Worm (Caenorhabditis elegans) whole organism, young adult: ENCODE results near the gene C56G2.5.

ENCODE experiments used
- C06A6.2 ChIP-seq: fragments of 200-800 bp; sonication (Bioruptor generic); conservative IDR thresholded peaks from 2 replicates; pipeline ENCODE4 v1.3.6; 2022; ENCODE audit warnings: missing genetic modification characterization, missing compliant biosample characterization
- D2030.7 ChIP-seq: fragments of 200-800 bp; sonication (Bioruptor generic); IDR thresholded peaks from 2 replicates; pipeline ENCODE4 v1.3.6; 2022; ENCODE audit warnings: missing genetic modification reagents, missing genetic modification characterization, missing compliant biosample characterization
- F33H1.4 ChIP-seq: fragments of 200-800 bp; sonication (Bioruptor generic); IDR thresholded peaks from 2 replicates; pipeline ENCODE4 v1.3.6; 2022; ENCODE audit warnings: missing genetic modification reagents, missing genetic modification characterization, missing compliant biosample characterization
- K11D2.4 ChIP-seq: fragments of 200-800 bp; sonication (Bioruptor generic); IDR thresholded peaks from 2 replicates; pipeline ENCODE4 v1.3.6; 2022; ENCODE audit warnings: missing genetic modification reagents, missing genetic modification characterization, missing compliant biosample characterization
- K12H6.12 ChIP-seq: fragments of 200-800 bp; sonication (Bioruptor generic); optimal IDR thresholded peaks from 2 replicates; lab custom pipeline; 2018; ENCODE audit warnings: mild to moderate bottlenecking, missing genetic modification characterization, missing compliant biosample characterization
- T26A5.8 ChIP-seq: sonication (generic microtip); optimal IDR thresholded peaks from 2 replicates; lab custom pipeline; 2016; ENCODE audit warnings: missing genetic modification characterization, missing compliant biosample characterization
- Y79H2A.3 ChIP-seq: fragments of 200-800 bp; sonication (Bioruptor generic); conservative IDR thresholded peaks from 2 replicates; pipeline ENCODE4 v1.3.6; 2022; ENCODE audit warnings: missing genetic modification reagents, missing genetic modification characterization, missing compliant biosample characterization
- ZK185.1 ChIP-seq: sonication (generic microtip); optimal IDR thresholded peaks from 2 replicates; lab custom pipeline; 2016; ENCODE audit warnings: mild to moderate bottlenecking, missing genetic modification characterization, missing compliant biosample characterization; ENCODE audit not compliant: poor library complexity, severe bottlenecking
- atf-7 ChIP-seq: sonication (generic microtip); optimal IDR thresholded peaks from 2 replicates; lab custom pipeline; 2017; ENCODE audit warnings: mild to moderate bottlenecking, missing genetic modification characterization, missing compliant biosample characterization
- attf-3 ChIP-seq: fragments of 200-800 bp; sonication (Bioruptor generic); conservative IDR thresholded peaks from 2 replicates; pipeline ENCODE4 v1.3.6; 2022; ENCODE audit warnings: missing genetic modification reagents, missing genetic modification characterization, missing compliant biosample characterization
- bed-2 ChIP-seq: fragments of 200-800 bp; sonication (Bioruptor generic); IDR thresholded peaks from 2 replicates; pipeline ENCODE4 v1.3.6; 2022; ENCODE audit warnings: missing genetic modification reagents, missing genetic modification characterization, missing compliant biosample characterization
- ceh-27 ChIP-seq: fragments of 200-800 bp; sonication (Bioruptor generic); optimal IDR thresholded peaks from 2 replicates; lab custom pipeline; 2018; ENCODE audit warnings: mild to moderate bottlenecking, missing genetic modification characterization, moderate library complexity, missing compliant biosample characterization
- egrh-3 ChIP-seq: fragments of 200-800 bp; sonication (Bioruptor generic); IDR thresholded peaks from 2 replicates; pipeline ENCODE4 v1.3.6; 2022; ENCODE audit warnings: missing genetic modification reagents, missing genetic modification characterization, missing compliant biosample characterization
- lag-1 ChIP-seq: fragments of 200-800 bp; sonication (Bioruptor generic); IDR thresholded peaks from 2 replicates; pipeline ENCODE4 v1.3.6; 2022; ENCODE audit warnings: missing genetic modification reagents, missing genetic modification characterization, missing compliant biosample characterization
- let-526 ChIP-seq: fragments of 200-800 bp; sonication (Bioruptor generic); IDR thresholded peaks from 2 replicates; pipeline ENCODE4 v1.3.6; 2022; ENCODE audit warnings: missing genetic modification reagents, missing genetic modification characterization, missing compliant biosample characterization
- let-607 ChIP-seq, 2 experiments: fragments of 200-800 bp in 1 of 2; sonication (Bioruptor generic) in 1 of 2; sonication (generic microtip) in 1 of 2; optimal IDR thresholded peaks; 2 replicates each; lab custom pipeline; 2016 to 2018; ENCODE audit warnings: mild to moderate bottlenecking in 2 of 2, missing compliant biosample characterization in 2 of 2, missing genetic modification characterization in 2 of 2, moderate library complexity in 2 of 2, missing genotype in 1 of 2
- madf-3 ChIP-seq: fragments of 200-800 bp; sonication (Bioruptor generic); IDR thresholded peaks from 2 replicates; pipeline ENCODE4 v1.3.6; 2022; ENCODE audit warnings: missing genetic modification reagents, missing genetic modification characterization, missing compliant biosample characterization
- madf-6 ChIP-seq: fragments of 200-800 bp; sonication (Bioruptor generic); IDR thresholded peaks from 2 replicates; pipeline ENCODE4 v1.3.6; 2022; ENCODE audit warnings: missing genetic modification reagents, missing genetic modification characterization, missing compliant biosample characterization
- madf-8 ChIP-seq: fragments of 200-800 bp; sonication (Bioruptor generic); conservative IDR thresholded peaks from 2 replicates; pipeline ENCODE4 v1.3.6; 2022; ENCODE audit warnings: missing genetic modification reagents, missing genetic modification characterization, missing compliant biosample characterization
- mcd-1 ChIP-seq: fragments of 200-800 bp; sonication (Bioruptor generic); IDR thresholded peaks from 2 replicates; pipeline ENCODE4 v1.3.6; 2022; ENCODE audit warnings: missing genetic modification reagents, missing genetic modification characterization, missing compliant biosample characterization
- nfya-2 ChIP-seq: fragments of 200-800 bp; sonication (Bioruptor generic); IDR thresholded peaks from 2 replicates; pipeline ENCODE4 v1.3.6; 2022; ENCODE audit warnings: missing genetic modification reagents, missing genetic modification characterization, missing compliant biosample characterization
- nhr-80 ChIP-seq: sonication (generic microtip); optimal IDR thresholded peaks from 2 replicates; lab custom pipeline; 2016; ENCODE audit warnings: missing genetic modification characterization, missing compliant biosample characterization
- nhr-90 ChIP-seq: sonication (generic microtip); optimal IDR thresholded peaks from 2 replicates; lab custom pipeline; 2016; ENCODE audit warnings: missing genotype, mild to moderate bottlenecking, missing genetic modification characterization, missing compliant biosample characterization
- pbrm-1 ChIP-seq: fragments of 200-800 bp; sonication (Bioruptor generic); IDR thresholded peaks from 2 replicates; pipeline ENCODE4 v1.3.6; 2022; ENCODE audit warnings: missing genetic modification reagents, missing genetic modification characterization, missing compliant biosample characterization
- rec-8 ChIP-seq, 2 experiments: sonication (generic microtip); optimal IDR thresholded peaks; 2 replicates each; lab custom pipeline; 2016; ENCODE audit warnings: mild to moderate bottlenecking in 2 of 2, missing genetic modification characterization in 2 of 2, missing genetic modification reagents in 2 of 2, missing genotype in 2 of 2, missing biosample characterization in 1 of 2, missing compliant biosample characterization in 1 of 2, moderate library complexity in 1 of 2
- unc-130 ChIP-seq: sonication (generic microtip); optimal IDR thresholded peaks from 2 replicates; lab custom pipeline; 2016; ENCODE audit warnings: missing genetic modification reagents, missing genetic modification characterization, missing compliant biosample characterization
- ztf-22 ChIP-seq: fragments of 200-800 bp; sonication (Bioruptor generic); optimal IDR thresholded peaks from 2 replicates; lab custom pipeline; 2018; ENCODE audit warnings: mild to moderate bottlenecking, missing genetic modification characterization, moderate library complexity, missing compliant biosample characterization

C56G2.5 gene

DNA sequence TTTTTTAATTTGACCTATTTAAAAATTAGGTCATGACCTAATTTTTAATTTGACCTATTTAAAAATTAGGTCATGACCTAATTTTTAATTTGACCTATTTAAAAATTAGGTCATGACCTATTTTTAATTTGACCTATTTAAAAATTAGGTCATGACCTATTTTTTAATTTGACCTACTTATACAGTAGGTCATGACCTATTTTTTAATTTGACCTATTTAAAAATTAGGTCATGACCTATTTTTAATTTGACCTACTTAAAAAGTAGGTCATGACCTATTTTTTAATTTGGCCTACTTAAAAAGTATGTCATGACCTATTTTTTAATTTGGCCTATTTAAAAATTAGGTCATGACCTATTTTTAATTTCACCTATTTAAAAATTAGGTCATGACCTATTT, 13.7 kb upstream of the C56G2.5 start:
- peak; percentile 69 for TF ChIP-seq madf-6 (GFP tag; lab: Robert Waterston, UW)
- TF ChIP-seq madf-8 (GFP tag; lab: Robert Waterston, UW): peak; percentile 41; the same call in 1 of the 2 replicates

DNA sequence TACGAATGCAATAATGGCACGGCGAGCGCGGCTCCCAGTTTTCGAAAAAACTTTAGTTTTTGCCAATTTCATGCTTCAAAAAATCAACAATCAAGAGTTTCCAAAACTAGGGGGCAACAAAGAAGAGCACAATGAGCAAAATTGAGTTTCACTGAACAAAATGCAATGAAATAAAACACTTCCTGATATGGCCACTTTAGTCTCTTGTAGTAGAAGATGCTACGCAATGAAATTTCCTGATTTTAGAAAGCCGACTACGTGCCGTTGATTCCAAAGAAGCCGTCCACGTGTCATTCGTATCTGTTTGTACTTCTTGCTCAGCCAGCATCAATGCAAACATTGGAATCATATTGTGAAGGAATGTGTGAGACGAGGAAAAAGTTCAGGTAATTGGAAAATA, 10.3 kb upstream of the C56G2.5 start:
- TF ChIP-seq ZK185.1 (tag; lab: Kevin White, UChicago): no peak
- TF ChIP-seq atf-7 (tag; lab: Kevin White, UChicago): no peak
- no peak for TF ChIP-seq F33H1.4 (GFP tag; lab: Robert Waterston, UW)
- TF ChIP-seq ztf-22: no peak
- TF ChIP-seq rec-8 (tag; optimal IDR thresholded peaks at IDR 0.05; lab: Kevin White, UChicago): no peak
- TF ChIP-seq, all 124 proteins: peak for 0

DNA sequence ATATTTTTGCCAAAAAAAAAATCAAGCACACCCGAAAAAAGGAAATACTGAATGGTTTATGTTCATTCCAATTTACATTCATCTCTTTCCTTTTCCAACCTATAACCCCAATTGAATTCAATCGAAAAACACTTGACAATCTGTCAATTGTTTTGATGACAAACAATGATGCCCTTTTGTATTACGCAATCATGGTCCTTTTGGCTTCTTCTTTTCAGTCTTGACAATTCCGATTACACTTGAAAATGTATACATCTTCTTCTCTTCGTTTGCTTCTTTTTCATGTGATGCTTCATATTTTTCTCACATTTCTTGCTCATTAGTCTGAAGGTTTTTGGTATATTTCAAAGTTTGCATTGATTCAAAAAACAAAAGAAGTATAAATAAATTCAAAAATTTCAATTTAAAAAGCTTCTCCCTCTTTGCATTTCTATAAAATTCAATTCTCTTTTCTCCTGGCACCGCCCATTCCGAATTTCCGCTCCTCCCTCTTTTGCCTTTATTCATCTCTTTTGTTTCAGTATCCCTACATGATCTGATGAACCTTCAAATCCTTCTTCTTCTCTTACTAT, 7.3 kb upstream of the C56G2.5 start, which contains the start of gene C56G2.4:
C56G2.4 (plus strand) TSS at position 522 of the 572 bp plus-strand sequence.
- no peak for TF ChIP-seq madf-8 (GFP tag; lab: Robert Waterston, UW)
- no peak for TF ChIP-seq egrh-3 (GFP tag; lab: Robert Waterston, UW)
- TF ChIP-seq, all 124 proteins: peak for 0

DNA sequence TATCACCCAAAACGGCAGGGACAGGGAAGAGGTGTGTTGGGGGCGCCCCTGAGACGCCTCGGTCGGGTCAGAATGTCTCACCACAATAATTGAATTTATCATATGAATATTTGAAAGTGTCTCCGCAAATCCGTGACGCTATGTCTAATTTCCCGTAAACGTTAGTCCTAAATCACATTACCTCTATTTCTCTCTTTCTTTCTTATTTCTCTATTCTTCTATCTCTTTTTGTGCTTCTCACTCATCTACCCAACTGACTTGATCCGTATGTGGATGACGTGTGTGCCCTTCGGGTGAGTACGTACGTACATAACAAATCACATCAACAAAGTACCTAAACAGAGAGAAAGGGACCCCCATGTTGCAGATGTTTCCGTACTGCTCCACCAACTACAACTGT, 6.7 kb downstream of the C56G2.5 start:
- TF ChIP-seq K12H6.12 (tag; lab: Kevin White, UChicago): no peak
- no peak for TF ChIP-seq madf-3 (GFP tag; lab: Robert Waterston, UW)
- TF ChIP-seq, all 124 proteins: peak for 0

DNA sequence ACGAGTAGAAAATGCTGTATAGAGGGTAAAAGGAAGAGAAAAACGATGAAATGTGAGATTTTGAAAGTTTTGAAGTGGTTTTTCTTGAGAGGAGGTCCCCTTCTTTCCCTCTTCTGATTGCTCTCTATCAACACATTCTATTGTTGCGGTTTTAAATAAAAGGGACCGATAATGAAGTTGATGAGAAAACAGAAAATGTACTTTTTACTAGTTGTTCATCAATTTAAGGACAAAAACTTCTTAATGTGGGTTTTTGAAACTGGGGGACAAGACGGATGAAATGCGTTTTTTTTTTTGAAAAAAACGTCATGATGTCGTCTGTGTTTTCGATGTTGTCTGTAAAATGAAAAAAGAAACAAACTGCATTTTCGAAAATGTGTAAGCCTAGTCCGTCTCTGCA, 7.2 kb downstream of the C56G2.5 start:
- TF ChIP-seq mcd-1 (GFP tag; lab: Robert Waterston, UW): no peak
- peak; percentile 25 for TF ChIP-seq ceh-27
- TF ChIP-seq, all 124 proteins: peak for 1

DNA sequence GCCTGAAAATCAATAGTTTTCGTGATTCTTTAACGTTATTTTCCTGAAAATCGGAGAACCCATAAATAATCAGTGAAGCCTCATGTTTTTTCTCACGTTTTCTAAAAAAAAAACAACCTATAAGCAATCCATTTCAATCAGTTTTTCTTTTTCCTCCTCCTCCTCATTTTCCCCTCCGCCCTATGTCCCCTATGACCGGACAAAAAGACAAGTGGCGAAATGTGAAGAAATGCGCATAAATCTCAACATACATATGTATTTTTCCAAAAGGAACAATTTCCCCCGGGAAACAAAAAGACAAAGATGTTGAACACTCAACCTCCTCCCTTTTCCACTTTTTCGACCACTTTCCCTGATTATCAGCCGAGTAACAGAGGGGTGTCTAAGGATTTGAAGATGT, 8.5 kb downstream of the C56G2.5 start:
- TF ChIP-seq D2030.7 (GFP tag; lab: Robert Waterston, UW): no peak
- no peak for TF ChIP-seq K12H6.12 (tag; lab: Kevin White, UChicago)
- no peak for TF ChIP-seq lag-1 (GFP tag; lab: Robert Waterston, UW)
- no peak for TF ChIP-seq pbrm-1 (GFP tag; lab: Robert Waterston, UW)

DNA sequence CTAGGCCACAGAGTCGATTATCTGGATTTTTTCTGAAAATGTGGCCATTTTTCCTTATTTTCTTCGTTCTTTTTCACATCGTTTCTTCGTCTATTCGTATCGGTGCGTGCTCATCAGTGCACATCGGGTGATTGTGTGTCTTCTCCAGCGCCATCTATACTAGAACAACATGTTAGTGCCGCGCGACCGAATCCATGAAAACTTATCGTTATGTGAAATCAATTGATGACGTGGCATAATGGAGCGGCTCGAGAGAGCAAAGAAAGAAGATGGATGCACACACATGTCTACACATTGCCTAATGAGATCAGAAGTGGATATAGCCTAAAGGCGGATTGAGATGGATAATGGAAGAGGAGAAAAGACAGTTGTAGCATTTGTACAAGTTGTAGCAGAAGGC, 11.8 kb downstream of the C56G2.5 start:
- TF ChIP-seq lag-1 (GFP tag; lab: Robert Waterston, UW) (no peak), nhr-80 (tag; lab: Kevin White, UChicago) (no peak), bed-2 (GFP tag; lab: Robert Waterston, UW) (no peak), T26A5.8 (no peak), unc-130 (no peak), let-526 (GFP tag; lab: Robert Waterston, UW) (no peak)

DNA sequence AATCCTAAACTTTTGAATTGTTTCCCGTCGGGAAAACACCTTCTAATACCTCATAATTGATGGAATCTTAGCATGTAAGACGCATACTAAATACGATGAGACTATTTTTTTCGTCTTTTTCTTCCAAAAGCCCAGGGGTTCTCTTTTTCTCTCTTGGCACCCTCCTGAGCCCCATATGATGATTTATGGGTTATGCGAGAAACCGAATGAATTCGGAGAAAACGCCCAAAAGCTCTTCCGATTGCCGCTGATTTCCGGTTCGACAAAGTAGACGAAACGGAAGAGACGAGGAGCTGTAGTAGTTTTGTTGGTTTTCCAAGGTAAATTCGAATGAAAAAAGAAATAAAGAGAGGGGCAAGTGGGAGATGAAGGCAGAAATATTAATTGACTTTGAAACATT, 12.6 kb downstream of the C56G2.5 start:
- TF ChIP-seq let-607 (tag; optimal IDR thresholded peaks at IDR 0.05; lab: Kevin White, UChicago): no peak
- no peak for TF ChIP-seq Y79H2A.3 (GFP tag; lab: Robert Waterston, UW)
- TF ChIP-seq attf-3 (GFP tag; lab: Robert Waterston, UW): no peak
- no peak for TF ChIP-seq C06A6.2 (GFP tag; lab: Robert Waterston, UW)
- TF ChIP-seq K11D2.4 (GFP tag; lab: Robert Waterston, UW): no peak
- TF ChIP-seq nfya-2 (GFP tag; lab: Robert Waterston, UW): no peak
- TF ChIP-seq nhr-90: no peak
- TF ChIP-seq, all 124 proteins: peak for 0
